Worm (Caenorhabditis elegans): ENCODE measurements around the gene B0432.9.

The B0432.9 gene

ce11 chrII:282483-282882, 1.0 kb downstream of the B0432.9 start, which contains the start of gene trul-1:
Gene trul-1 (minus strand): TSS chrII:282583.
- no peak for TF ChIP-seq elt-2 (tag; optimal IDR thresholded peaks at IDR 0.05)
- TF ChIP-seq nhr-76 (tag; optimal IDR thresholded peaks at IDR 0.05), result no peak
- no peak for TF ChIP-seq nhr-11 (tag; optimal IDR thresholded peaks at IDR 0.05)
- no peak for TF ChIP-seq unc-39 (tag; optimal IDR thresholded peaks at IDR 0.05)
- TF ChIP-seq elt-3 (tag; optimal IDR thresholded peaks at IDR 0.05), result no peak
- no peak for TF ChIP-seq lin-15B (tag; optimal IDR thresholded peaks at IDR 0.05)
- TF ChIP-seq nfya-1 (tag; optimal IDR thresholded peaks at IDR 0.05; ENCODE audit: insufficient read depth), result no peak
- TF ChIP-seq ceh-9 (tag; optimal IDR thresholded peaks at IDR 0.05), result no peak
- no peak for TF ChIP-seq fkh-2 (tag; optimal IDR thresholded peaks at IDR 0.05)
- TF ChIP-seq lsy-12 (tag; optimal IDR thresholded peaks at IDR 0.05), result no peak
- no peak for TF ChIP-seq pha-4 (tag; optimal IDR thresholded peaks at IDR 0.05)
- TF ChIP-seq daf-12 (tag; optimal IDR thresholded peaks at IDR 0.05), result no peak

ce11 chrII:278636-279035, 4.9 kb downstream of the B0432.9 start, which contains the start of gene B0432.8:
Gene B0432.8 (minus strand): TSS chrII:278736.
- TF ChIP-seq jun-1 (tag; optimal IDR thresholded peaks at IDR 0.05), result no peak
- no peak for TF ChIP-seq nhr-76 (tag; optimal IDR thresholded peaks at IDR 0.05)
- no peak for TF ChIP-seq unc-62 (GFP tag; optimal IDR thresholded peaks at IDR 0.05)
- no peak for TF ChIP-seq nhr-237 (tag; optimal IDR thresholded peaks at IDR 0.05)
- no peak for TF ChIP-seq lin-15B (tag; optimal IDR thresholded peaks at IDR 0.05)
- no peak for TF ChIP-seq pqm-1 (tag; optimal IDR thresholded peaks at IDR 0.05)
- TF ChIP-seq nhr-77 (tag; optimal IDR thresholded peaks at IDR 0.05), result no peak
- no peak for TF ChIP-seq nhr-23 (tag; optimal IDR thresholded peaks at IDR 0.05)
- TF ChIP-seq eor-1 (tag; optimal IDR thresholded peaks at IDR 0.05), result no peak
- no peak for TF ChIP-seq ZK546.5 (tag; optimal IDR thresholded peaks at IDR 0.05)
- TF ChIP-seq nhr-43 (tag; optimal IDR thresholded peaks at IDR 0.05; ENCODE audit: poor library complexity, severe bottlenecking), result no peak
- TF ChIP-seq nhr-12 (tag; optimal IDR thresholded peaks at IDR 0.05), result no peak
- no peak for TF ChIP-seq elt-3 (tag; optimal IDR thresholded peaks at IDR 0.05)
- no peak for TF ChIP-seq nhr-25 (tag; optimal IDR thresholded peaks at IDR 0.05)
- TF ChIP-seq nhr-11 (tag; optimal IDR thresholded peaks at IDR 0.05), result no peak
- TF ChIP-seq lsy-12 (tag; optimal IDR thresholded peaks at IDR 0.05), result no peak

ce11 chrII:273872-274271, 9.6 kb downstream of the B0432.9 start, which contains the start of gene B0432.7:
Gene B0432.7 (minus strand): TSS chrII:273972.
- TF ChIP-seq ztf-11 (tag; optimal IDR thresholded peaks at IDR 0.05), result no peak
- TF ChIP-seq nfya-1 (tag; optimal IDR thresholded peaks at IDR 0.05; ENCODE audit: insufficient read depth), result no peak
- TF ChIP-seq lin-39 (tag; optimal IDR thresholded peaks at IDR 0.05), result no peak

DNA sequence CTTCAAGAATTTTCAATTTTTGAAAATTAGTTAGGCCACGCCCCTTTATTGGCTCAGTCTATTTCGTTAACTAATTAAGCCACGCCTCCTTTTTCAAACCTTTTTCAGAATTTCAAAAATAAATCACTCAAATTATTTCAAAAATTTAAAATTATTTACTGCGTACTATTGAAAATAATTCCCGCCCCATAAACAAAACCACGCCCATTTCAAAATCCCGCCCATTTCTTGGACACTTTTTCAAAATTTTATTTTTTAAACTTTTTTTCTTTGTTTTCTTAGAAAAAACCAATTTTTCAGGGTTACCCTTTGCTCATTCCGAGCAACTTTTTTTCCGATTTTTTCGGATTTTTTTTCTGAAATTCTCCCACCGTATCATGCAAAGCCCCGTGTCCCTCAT, 19.4 kb downstream of the B0432.9 start, which contains the start of gene B0432.14:
TSS of gene B0432.14 (plus strand) at position 301 of the 400 bp plus-strand sequence.
- TF ChIP-seq nhr-237 (tag; optimal IDR thresholded peaks at IDR 0.05) (no peak), daf-12 (tag; optimal IDR thresholded peaks at IDR 0.05) (no peak), lin-39 (tag; optimal IDR thresholded peaks at IDR 0.05) (no peak), nhr-28 (tag; optimal IDR thresholded peaks at IDR 0.05) (no peak), ceh-82 (tag; optimal IDR thresholded peaks at IDR 0.05) (no peak), nhr-67 (tag; optimal IDR thresholded peaks at IDR 0.05) (no peak), elt-2 (tag; optimal IDR thresholded peaks at IDR 0.05) (no peak), R02D3.7 (tag; optimal IDR thresholded peaks at IDR 0.05) (no peak), mml-1 (tag; optimal IDR thresholded peaks at IDR 0.05) (no peak), ceh-16 (tag; optimal IDR thresholded peaks at IDR 0.05) (no peak), zag-1 (tag; optimal IDR thresholded peaks at IDR 0.05) (no peak), fkh-10 (GFP tag; optimal IDR thresholded peaks at IDR 0.05) (no peak)

ce11 chrII:263563-263962, 19.9 kb downstream of the B0432.9 start, which contains the start of gene scc-2:
Gene scc-2 (minus strand): TSS chrII:263663.
- TF ChIP-seq lin-15B (tag; optimal IDR thresholded peaks at IDR 0.05) (no peak), ztf-11 (tag; optimal IDR thresholded peaks at IDR 0.05) (no peak), unc-39 (tag; optimal IDR thresholded peaks at IDR 0.05) (no peak), pqm-1 (tag; optimal IDR thresholded peaks at IDR 0.05) (no peak), hmg-11 (tag; optimal IDR thresholded peaks at IDR 0.05) (no peak)
